Fruit fly (Drosophila melanogaster): ENCODE measurements around the gene tow.

DNA sequence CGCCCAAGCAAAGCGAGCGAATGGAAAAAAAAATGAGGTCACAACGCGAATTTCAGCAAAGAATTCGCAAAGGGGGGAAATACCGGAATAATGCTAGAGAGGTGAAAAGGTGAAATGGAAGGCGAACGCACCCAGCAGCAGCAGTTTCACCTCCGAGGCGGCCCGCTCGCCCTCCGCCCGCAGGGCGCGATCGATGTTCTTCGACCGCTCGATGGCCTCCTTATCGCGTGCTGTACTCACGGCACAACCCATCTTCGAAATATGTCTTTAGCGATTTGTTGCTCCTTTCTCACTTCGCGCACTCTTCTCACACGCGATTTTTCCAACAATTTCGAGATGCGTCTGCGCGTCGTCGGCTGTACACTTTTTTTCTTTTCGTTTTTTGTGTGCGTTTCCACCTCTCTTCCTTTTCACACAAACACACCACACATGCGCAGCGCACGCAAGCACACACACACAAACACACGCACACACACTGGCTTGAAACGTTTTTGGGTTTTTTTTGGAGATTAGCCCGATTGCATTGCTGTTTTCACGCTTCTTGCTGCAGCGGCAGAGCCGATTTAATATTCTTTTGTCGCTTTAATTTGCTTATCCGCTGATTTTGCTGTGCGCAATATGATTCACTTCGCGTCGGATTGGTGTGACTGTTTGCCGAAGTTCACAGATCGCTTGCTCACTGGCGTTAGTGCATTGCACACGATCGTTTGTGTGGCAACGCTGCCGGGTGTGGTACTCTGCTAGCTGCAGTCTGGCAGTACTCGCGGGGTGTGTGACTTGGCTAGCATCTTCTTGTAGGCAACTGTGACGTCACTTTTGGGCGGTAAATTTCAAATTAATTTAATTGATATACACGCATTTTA, 37.0 kb downstream of the tow start, which contains the start of gene Galphai:
- TF ChIP-seq D1 (tag; optimal IDR thresholded peaks at IDR 0.05) (no peak), CG15710 (tag; optimal IDR thresholded peaks at IDR 0.05) (no peak), CG10348 (GFP tag; IDR thresholded peaks at IDR 0.05) (no peak), Pif1A (GFP tag; optimal IDR thresholded peaks at IDR 0.05) (no peak), Pif1B (GFP tag; optimal IDR thresholded peaks at IDR 0.05) (peak; percentile 21), CG9948 (tag; optimal IDR thresholded peaks at IDR 0.05) (no peak), fd96Ca (GFP tag; IDR thresholded peaks at IDR 0.05) (peak; percentile 41; the same call in 1 of the 3 replicates), CG32121 (GFP tag; IDR thresholded peaks at IDR 0.05) (no peak), CG8159 (tag; optimal IDR thresholded peaks at IDR 0.05) (peak; percentile 38), gl (tag; optimal IDR thresholded peaks at IDR 0.05) (no peak), EcR (GFP tag; optimal IDR thresholded peaks at IDR 0.05) (peak; percentile 67), CG13204 (GFP tag; optimal IDR thresholded peaks at IDR 0.05) (peak; percentile 37), CG8301 (tag; optimal IDR thresholded peaks at IDR 0.05) (no peak)

Measured in whole organism, pupa.